Worm (Caenorhabditis elegans) whole organism, young adult: ENCODE data around the gene urb-1.

ENCODE experiments used
- aptf-3 ChIP-seq: fragments of 200-800 bp; sonication (Bioruptor generic); IDR thresholded peaks from 2 replicates; pipeline ENCODE4 v1.3.6; 2022; ENCODE audit warnings: missing genetic modification characterization, missing compliant biosample characterization
- lir-1 ChIP-seq: fragments of 200-800 bp; sonication (Bioruptor generic); conservative IDR thresholded peaks from 2 replicates; pipeline ENCODE4 v1.3.6; 2022; ENCODE audit warnings: missing genetic modification reagents, missing genetic modification characterization, missing compliant biosample characterization
- repo-1 ChIP-seq: sonication (generic microtip); optimal IDR thresholded peaks from 2 replicates; lab custom pipeline; 2017; ENCODE audit warnings: mild to moderate bottlenecking, missing genetic modification characterization, missing compliant biosample characterization

ce11 chrV:6441613-6442012 lies 17.7 kb upstream of the urb-1 start, which contains the start of gene T05H4.15:
- no peak for TF ChIP-seq repo-1
- no peak for TF ChIP-seq aptf-3 (GFP tag; lab: Robert Waterston, UW)
- TF ChIP-seq lir-1 (GFP tag; lab: Robert Waterston, UW), result no peak
